Fruit fly (Drosophila melanogaster) whole organism, embryonic: ENCODE measurements around the gene CG34451.

Source experiments
- Asciz ChIP-seq: fragments of 200-800 bp; sonication (Bioruptor generic); optimal IDR thresholded peaks from 2 replicates; lab custom pipeline; 2017; ENCODE audit warnings: missing biosample characterization, mild to moderate bottlenecking, missing genetic modification characterization, missing genetic modification reagents
- CG10543 ChIP-seq: fragments of 200-800 bp; sonication (Bioruptor generic); optimal IDR thresholded peaks from 3 replicates; lab custom pipeline; 2017; ENCODE audit warnings: missing biosample characterization, mild to moderate bottlenecking, missing genetic modification characterization, moderate library complexity
- CG11093 ChIP-seq: fragments of 200-800 bp; sonication (Bioruptor generic); IDR thresholded peaks from 3 replicates; pipeline ENCODE4 v1.3.6; 2022; ENCODE audit warnings: missing biosample characterization, missing genetic modification characterization
- CG11723 ChIP-seq: fragments of 200-800 bp; sonication (Bioruptor generic); optimal IDR thresholded peaks from 2 replicates; lab custom pipeline; 2017; ENCODE audit warnings: missing biosample characterization, mild to moderate bottlenecking, missing genetic modification characterization
- CG16779 ChIP-seq: fragments of 200-800 bp; sonication (Bioruptor generic); IDR thresholded peaks from 2 replicates; pipeline ENCODE4 v1.3.6; 2022; ENCODE audit warnings: missing biosample characterization, missing genetic modification characterization
- CG16813 ChIP-seq: fragments of 200-800 bp; sonication (Bioruptor generic); IDR thresholded peaks from 3 replicates; pipeline ENCODE4 v1.3.6; 2022; ENCODE audit warnings: missing biosample characterization, missing genetic modification characterization; ENCODE audit not compliant: partially characterized antibody
- CG17328 ChIP-seq: fragments of 200-800 bp; sonication (Bioruptor generic); IDR thresholded peaks from 2 replicates; pipeline ENCODE4 v1.3.6; 2022; ENCODE audit warnings: missing biosample characterization, missing genetic modification characterization
- CG17802 ChIP-seq: fragments of 200-800 bp; sonication (Bioruptor generic); optimal IDR thresholded peaks from 2 replicates; lab custom pipeline; 2018; ENCODE audit warnings: missing biosample characterization, mild to moderate bottlenecking, missing genetic modification characterization, moderate library complexity
- CG17912 ChIP-seq: fragments of 200-800 bp; sonication (Bioruptor generic); optimal IDR thresholded peaks from 2 replicates; lab custom pipeline; 2018; ENCODE audit warnings: missing biosample characterization, mild to moderate bottlenecking, missing genetic modification characterization
- CG18764 ChIP-seq: fragments of 200-800 bp; sonication (Bioruptor generic); optimal IDR thresholded peaks from 3 replicates; lab custom pipeline; 2016; ENCODE audit warnings: missing biosample characterization, missing genetic modification characterization
- CG2116 ChIP-seq: fragments of 200-800 bp; sonication (Bioruptor generic); optimal IDR thresholded peaks from 3 replicates; lab custom pipeline; 2018; ENCODE audit warnings: missing biosample characterization, mild to moderate bottlenecking, missing genetic modification characterization
- CG3281 ChIP-seq: fragments of 200-800 bp; sonication (Bioruptor generic); optimal IDR thresholded peaks from 3 replicates; lab custom pipeline; 2017; ENCODE audit warnings: missing biosample characterization, mild to moderate bottlenecking, missing genetic modification characterization
- CG6689 ChIP-seq: fragments of 200-800 bp; sonication (Bioruptor generic); IDR thresholded peaks from 2 replicates; pipeline ENCODE4 v1.3.6; 2022; ENCODE audit warnings: missing biosample characterization, missing genetic modification characterization
- CG6791 ChIP-seq: fragments of 200-800 bp; sonication (Bioruptor generic); IDR thresholded peaks from 3 replicates; pipeline ENCODE4 v1.3.6; 2022; ENCODE audit warnings: missing biosample characterization, missing genetic modification characterization; ENCODE audit not compliant: partially characterized antibody
- CG7839 ChIP-seq: fragments of 200-800 bp; sonication (Bioruptor generic); optimal IDR thresholded peaks from 3 replicates; lab custom pipeline; 2018; ENCODE audit warnings: missing biosample characterization, mild to moderate bottlenecking, missing genetic modification characterization, moderate library complexity
- CG7928 ChIP-seq: fragments of 200-800 bp; sonication (Bioruptor generic); optimal IDR thresholded peaks from 2 replicates; lab custom pipeline; 2017; ENCODE audit warnings: missing biosample characterization, mild to moderate bottlenecking, missing genetic modification characterization
- CG8089 ChIP-seq: fragments of 200-800 bp; sonication (Bioruptor generic); optimal IDR thresholded peaks from 3 replicates; lab custom pipeline; 2016; ENCODE audit warnings: missing biosample characterization, missing genetic modification characterization
- CG8944 ChIP-seq: fragments of 200-800 bp; sonication (Bioruptor generic); optimal IDR thresholded peaks from 3 replicates; lab custom pipeline; 2016; ENCODE audit warnings: missing biosample characterization, missing genetic modification characterization
- CG9609 ChIP-seq: fragments of 200-800 bp; sonication (Bioruptor generic); optimal IDR thresholded peaks from 3 replicates; lab custom pipeline; 2016; ENCODE audit warnings: missing biosample characterization, missing genetic modification characterization
- Dek ChIP-seq: fragments of 200-800 bp; sonication (Bioruptor generic); optimal IDR thresholded peaks from 3 replicates; lab custom pipeline; 2019; ENCODE audit warnings: missing biosample characterization, mild to moderate bottlenecking, missing genetic modification characterization, moderate library complexity
- H15 ChIP-seq: fragments of 200-800 bp; sonication (Bioruptor generic); IDR thresholded peaks from 3 replicates; pipeline ENCODE4 v1.3.6; 2022; ENCODE audit warnings: missing biosample characterization, missing genetic modification characterization
- Hmr ChIP-seq: fragments of 200-800 bp; sonication (Bioruptor generic); optimal IDR thresholded peaks from 3 replicates; lab custom pipeline; 2017; ENCODE audit warnings: mild to moderate bottlenecking, missing biosample characterization, missing genetic modification reagents, missing genetic modification characterization
- Hr51 ChIP-seq, 2 experiments: fragments of 200-800 bp; sonication (Bioruptor generic); optimal IDR thresholded peaks; 2 replicates in 1 of 2; 3 replicates in 1 of 2; lab custom pipeline; 2016 to 2018; ENCODE audit warnings: missing biosample characterization in 2 of 2, missing genetic modification characterization in 2 of 2, mild to moderate bottlenecking in 1 of 2, moderate library complexity in 1 of 2
- Jarid2 ChIP-seq: fragments of 200-800 bp; sonication (Bioruptor generic); optimal IDR thresholded peaks from 3 replicates; lab custom pipeline; 2017; ENCODE audit warnings: mild to moderate bottlenecking, missing biosample characterization, missing genetic modification reagents, missing genetic modification characterization
- Med ChIP-seq: fragments of 200-800 bp; sonication (Bioruptor generic); peaks from one replicate; lab custom pipeline; 2016; ENCODE audit warnings: missing biosample characterization, missing genetic modification characterization, mild to moderate bottlenecking, inconsistent platforms, moderate library complexity
- Meics ChIP-seq: fragments of 200-800 bp; sonication (Bioruptor generic); optimal IDR thresholded peaks from 2 replicates; lab custom pipeline; 2017; ENCODE audit warnings: missing biosample characterization, mild to moderate bottlenecking, missing genetic modification characterization
- Oli ChIP-seq: fragments of 200-800 bp; sonication (Bioruptor generic); optimal IDR thresholded peaks from 2 replicates; lab custom pipeline; 2018; ENCODE audit warnings: missing biosample characterization, mild to moderate bottlenecking, missing genetic modification characterization, moderate library complexity
- PHDP ChIP-seq: fragments of 200-800 bp; sonication (Bioruptor generic); optimal IDR thresholded peaks from 3 replicates; lab custom pipeline; 2018; ENCODE audit warnings: missing biosample characterization, mild to moderate bottlenecking, missing genetic modification characterization, moderate library complexity
- Scr ChIP-seq: fragments of 200-800 bp; sonication (Bioruptor generic); IDR thresholded peaks from 2 replicates; pipeline ENCODE4 v1.3.6; 2022; ENCODE audit warnings: missing biosample characterization, missing genetic modification characterization; ENCODE audit not compliant: partially characterized antibody
- Ssrp ChIP-seq: fragments of 200-800 bp; sonication (Bioruptor generic); optimal IDR thresholded peaks from 2 replicates; lab custom pipeline; 2018; ENCODE audit warnings: missing biosample characterization, mild to moderate bottlenecking, missing genetic modification characterization, moderate library complexity
- abd-A ChIP-seq: fragments of 200-800 bp; sonication (Bioruptor generic); optimal IDR thresholded peaks from 3 replicates; lab custom pipeline; 2019; ENCODE audit warnings: missing biosample characterization, mild to moderate bottlenecking, missing genetic modification characterization, moderate library complexity
- aop ChIP-seq: fragments of 200-800 bp; sonication (Bioruptor generic); IDR thresholded peaks from 2 replicates; pipeline ENCODE4 v1.3.6; 2022; ENCODE audit warnings: missing biosample characterization, missing genetic modification characterization
- bowl ChIP-seq: fragments of 200-800 bp; sonication (Bioruptor generic); IDR thresholded peaks from 2 replicates; pipeline ENCODE4 v1.3.6; 2022; ENCODE audit warnings: missing biosample characterization, missing genetic modification characterization
- chif ChIP-seq, 2 experiments: fragments of 200-800 bp; sonication (Bioruptor generic); optimal IDR thresholded peaks; 3 replicates each; lab custom pipeline; 2016; ENCODE audit warnings: missing biosample characterization in 2 of 2, missing genetic modification characterization in 2 of 2
- chn ChIP-seq: fragments of 200-800 bp; sonication (Bioruptor generic); optimal IDR thresholded peaks from 2 replicates; lab custom pipeline; 2016; ENCODE audit warnings: missing biosample characterization, missing genetic modification characterization
- corto ChIP-seq: fragments of 200-800 bp; sonication (Bioruptor generic); optimal IDR thresholded peaks from 2 replicates; lab custom pipeline; 2016; ENCODE audit warnings: missing biosample characterization, mild to moderate bottlenecking, missing genetic modification characterization, moderate library complexity
- dm ChIP-seq: fragments of 200-800 bp; sonication (Bioruptor generic); optimal IDR thresholded peaks from 3 replicates; lab custom pipeline; 2016; ENCODE audit warnings: missing biosample characterization, missing genetic modification characterization
- dysf ChIP-seq: fragments of 200-800 bp; sonication (Bioruptor generic); IDR thresholded peaks from 3 replicates; pipeline ENCODE4 v1.3.6; 2022; ENCODE audit warnings: missing biosample characterization, missing genetic modification characterization
- fd3F ChIP-seq: fragments of 200-800 bp; sonication (Bioruptor generic); optimal IDR thresholded peaks from 2 replicates; lab custom pipeline; 2018; ENCODE audit warnings: missing biosample characterization, mild to moderate bottlenecking, missing genetic modification characterization, moderate library complexity
- jing ChIP-seq: fragments of 200-800 bp; sonication (Bioruptor generic); optimal IDR thresholded peaks from 2 replicates; lab custom pipeline; 2018; ENCODE audit warnings: missing biosample characterization, mild to moderate bottlenecking, missing genetic modification characterization
- lab ChIP-seq: fragments of 200-800 bp; sonication (Bioruptor generic); optimal IDR thresholded peaks from 3 replicates; lab custom pipeline; 2017; ENCODE audit warnings: missing biosample characterization, missing genetic modification characterization, mild to moderate bottlenecking, moderate library complexity, missing genetic modification reagents
- nerfin-2 ChIP-seq: fragments of 200-800 bp; sonication (Bioruptor generic); IDR thresholded peaks from 2 replicates; pipeline ENCODE4 v1.3.6; 2022; ENCODE audit warnings: missing biosample characterization, missing genetic modification characterization; ENCODE audit not compliant: partially characterized antibody
- nom ChIP-seq: fragments of 200-800 bp; sonication (Bioruptor generic); optimal IDR thresholded peaks from 2 replicates; lab custom pipeline; 2017; ENCODE audit warnings: missing biosample characterization, missing genetic modification characterization, mild to moderate bottlenecking, moderate library complexity, missing genetic modification reagents
- p53 ChIP-seq: fragments of 200-800 bp; sonication (Bioruptor generic); optimal IDR thresholded peaks from 2 replicates; lab custom pipeline; 2016; ENCODE audit warnings: missing biosample characterization, missing genetic modification characterization
- repo ChIP-seq: fragments of 200-800 bp; sonication (Bioruptor generic); optimal IDR thresholded peaks from 2 replicates; lab custom pipeline; 2016; ENCODE audit warnings: missing biosample characterization, missing genetic modification characterization
- sens ChIP-seq: fragments of 200-800 bp; sonication (Bioruptor generic); peaks from one replicate; lab custom pipeline; 2016; ENCODE audit warnings: missing biosample characterization, missing genetic modification characterization
- sqz ChIP-seq: fragments of 200-800 bp; sonication (Bioruptor generic); optimal IDR thresholded peaks from 3 replicates; lab custom pipeline; 2018; ENCODE audit warnings: missing biosample characterization, mild to moderate bottlenecking, missing genetic modification characterization
- sr ChIP-seq: fragments of 200-800 bp; sonication (Bioruptor generic); IDR thresholded peaks from 3 replicates; pipeline ENCODE4 v1.3.6; 2022; ENCODE audit warnings: missing biosample characterization, missing genetic modification characterization
- ssp ChIP-seq: fragments of 200-800 bp; sonication (Bioruptor generic); IDR thresholded peaks from 2 replicates; pipeline ENCODE4 v1.3.6; 2022; ENCODE audit warnings: missing biosample characterization, missing genetic modification characterization
- toy ChIP-seq: fragments of 200-800 bp; sonication (Bioruptor generic); IDR thresholded peaks from 2 replicates; pipeline ENCODE4 v1.3.6; 2022; ENCODE audit warnings: missing biosample characterization, missing genetic modification characterization
- twi ChIP-seq: fragments of 200-800 bp; optimal IDR thresholded peaks from 2 replicates; lab custom pipeline; 2019; ENCODE audit warnings: missing biosample characterization, mild to moderate bottlenecking, missing genetic modification characterization, moderate library complexity

Gene CG34451

dm6 chr3L:15694406-15694805 is 2.5 kb upstream of the CG34451 start (continued):
- no peak for TF ChIP-seq bowl (GFP tag; lab: Robert Waterston, UW)
- no peak for TF ChIP-seq jing (GFP tag; lab: Kevin White, UChicago)
- TF ChIP-seq sens (GFP tag; lab: Kevin White, UChicago): peak; percentile 65
- no peak for TF ChIP-seq aop
- TF ChIP-seq CG7839 (tag; lab: Kevin White, UChicago): peak; percentile 8
- TF ChIP-seq chif (GFP tag; optimal IDR thresholded peaks at IDR 0.05; lab: Kevin White, UChicago): no peak
- TF ChIP-seq CG6689 (GFP tag; lab: Robert Waterston, UW): no peak
- 0 out of 3 replicates have a peak, but pooled peaks have one; percentile 29 for TF ChIP-seq dysf
- TF ChIP-seq Oli (tag; lab: Kevin White, UChicago): no peak
- TF ChIP-seq CG11723 (GFP tag; lab: Kevin White, UChicago): no peak
- no peak for TF ChIP-seq CG16813 (GFP tag; lab: Robert Waterston, UW)
- no peak for TF ChIP-seq CG16779
- TF ChIP-seq nerfin-2 (GFP tag; lab: Robert Waterston, UW): no peak
- no peak for TF ChIP-seq CG17912 (GFP tag; lab: Kevin White, UChicago)
- TF ChIP-seq CG10543 (GFP tag; lab: Kevin White, UChicago): no peak
- TF ChIP-seq p53: no peak
- TF ChIP-seq Hr51 (GFP tag; optimal IDR thresholded peaks at IDR 0.05; lab: Kevin White, UChicago): peak in 1 of 2 experiments; percentile 7
- TF ChIP-seq PHDP: peak; percentile 12
- TF ChIP-seq lab: peak; percentile 21
- TF ChIP-seq CG17328: no peak
- no peak for TF ChIP-seq abd-A
- peak; percentile 21 for TF ChIP-seq sqz (GFP tag; lab: Kevin White, UChicago)
- no peak for TF ChIP-seq CG7928
- no peak for TF ChIP-seq CG11093 (GFP tag; lab: Robert Waterston, UW)
- TF ChIP-seq ssp (GFP tag; lab: Robert Waterston, UW): no peak
- no peak for TF ChIP-seq Jarid2
- TF ChIP-seq Ssrp (tag; lab: Kevin White, UChicago): no peak
- TF ChIP-seq dm (GFP tag; lab: Kevin White, UChicago): no peak
- TF ChIP-seq Med (GFP tag; lab: Kevin White, UChicago): peak; percentile 59
- TF ChIP-seq CG8089: no peak
- TF ChIP-seq repo (GFP tag; lab: Kevin White, UChicago): no peak
- TF ChIP-seq CG18764 (GFP tag; lab: Kevin White, UChicago): no peak
- TF ChIP-seq Hmr (GFP tag; lab: Kevin White, UChicago): peak; percentile 9
- TF ChIP-seq toy: no peak
- TF ChIP-seq CG9609: no peak
- TF ChIP-seq CG3281 (GFP tag; lab: Kevin White, UChicago): no peak
- TF ChIP-seq nom: no peak
- TF ChIP-seq H15 (GFP tag; lab: Robert Waterston, UW): no peak
- no peak for TF ChIP-seq fd3F (GFP tag; lab: Kevin White, UChicago)
- no peak for TF ChIP-seq Dek (tag; lab: Kevin White, UChicago)
- TF ChIP-seq twi (tag; lab: Kevin White, UChicago): no peak
- no peak for TF ChIP-seq Meics (GFP tag; lab: Kevin White, UChicago)
- TF ChIP-seq CG6791 (GFP tag; lab: Robert Waterston, UW): no peak
- TF ChIP-seq Scr (GFP tag; lab: Robert Waterston, UW): no peak
- no peak for TF ChIP-seq chn (GFP tag; lab: Kevin White, UChicago)
- TF ChIP-seq corto (GFP tag; lab: Kevin White, UChicago): no peak
- no peak for TF ChIP-seq CG17802 (tag; lab: Kevin White, UChicago)
- TF ChIP-seq CG2116 (GFP tag; lab: Kevin White, UChicago): no peak
- TF ChIP-seq Asciz (GFP tag; lab: Kevin White, UChicago): peak; percentile 24
- no peak for TF ChIP-seq sr (GFP tag; lab: Robert Waterston, UW)
- TF ChIP-seq CG8944 (GFP tag; lab: Kevin White, UChicago): no peak
